Fruit fly (Drosophila melanogaster): ENCODE data around the gene CG1640.

- TF ChIP-seq Eip75B (GFP tag; optimal IDR thresholded peaks at IDR 0.05) (no peak), CG6792 (GFP tag; optimal IDR thresholded peaks at IDR 0.05) (no peak), CG6808 (GFP tag; optimal IDR thresholded peaks at IDR 0.05) (no peak), Sox102F (GFP tag; optimal IDR thresholded peaks at IDR 0.05) (no peak), CG6854 (GFP tag; optimal IDR thresholded peaks at IDR 0.05) (no peak), dac (GFP tag; optimal IDR thresholded peaks at IDR 0.05) (no peak)
Observed at dm6 chrX:13392764-13393163, 22.4 kb downstream of the CG1640 start.
